Worm (Caenorhabditis elegans): ENCODE measurements around the gene fbxc-27.

- TF ChIP-seq dao-5 (tag; optimal IDR thresholded peaks at IDR 0.05) (no peak), W03F9.2 (tag; optimal IDR thresholded peaks at IDR 0.05) (no peak)
These were observed 36.4 kb upstream of the fbxc-27 start, which contains the start of gene alg-2 for ce11 chrII:872993-873787.
